Worm (Caenorhabditis elegans) whole organism, L2 larva: ENCODE data around the gene dars-2.

Experiments
- alr-1 ChIP-seq: fragments of 150-350 bp; optimal IDR thresholded peaks from 2 replicates; lab custom pipeline; 2014; ENCODE audit warnings: missing biosample characterization, missing genetic modification characterization
- aly-2 ChIP-seq: fragments of 150-350 bp; optimal IDR thresholded peaks from 2 replicates; lab custom pipeline; 2014; ENCODE audit warnings: missing biosample characterization, missing genetic modification characterization
- blmp-1 ChIP-seq: sonication (generic microtip); optimal IDR thresholded peaks from 2 replicates; lab custom pipeline; 2017; ENCODE audit warnings: missing genetic modification characterization, mild to moderate bottlenecking, missing compliant biosample characterization, antibody characterized with exemption, moderate library complexity; ENCODE audit not compliant: insufficient read depth
- ceh-16 ChIP-seq: fragments of 150-350 bp; optimal IDR thresholded peaks from 2 replicates; lab custom pipeline; 2014; ENCODE audit warnings: missing biosample characterization, missing genetic modification characterization
- egl-27 ChIP-seq: sonication (generic microtip); optimal IDR thresholded peaks from 3 replicates; lab custom pipeline; 2017; ENCODE audit warnings: missing biosample characterization, missing genetic modification reagents, missing genetic modification characterization
- elt-3 ChIP-seq: sonication (generic microtip); optimal IDR thresholded peaks from 2 replicates; lab custom pipeline; 2017; ENCODE audit warnings: missing biosample characterization, missing genetic modification characterization
- lin-13 ChIP-seq: fragments of 150-350 bp; optimal IDR thresholded peaks from 2 replicates; lab custom pipeline; 2014; ENCODE audit warnings: missing biosample characterization, missing genetic modification reagents, missing genetic modification characterization
- lsy-2 ChIP-seq, 2 experiments: fragments of 150-350 bp in 1 of 2; sonication (generic microtip) in 1 of 2; optimal IDR thresholded peaks; 2 replicates each; lab custom pipeline; 2014 to 2017; ENCODE audit warnings: missing biosample characterization in 2 of 2, missing genetic modification characterization in 2 of 2
- mab-5 ChIP-seq: fragments of 150-350 bp; optimal IDR thresholded peaks from 2 replicates; lab custom pipeline; 2014; ENCODE audit warnings: missing biosample characterization, missing genetic modification characterization
- nhr-10 ChIP-seq: sonication (generic microtip); optimal IDR thresholded peaks from 2 replicates; lab custom pipeline; 2017; ENCODE audit warnings: missing biosample characterization, missing genetic modification characterization
- nhr-237 ChIP-seq: fragments of 150-350 bp; optimal IDR thresholded peaks from 2 replicates; lab custom pipeline; 2014; ENCODE audit warnings: missing biosample characterization, missing genetic modification characterization
- nhr-77 ChIP-seq: fragments of 150-350 bp; optimal IDR thresholded peaks from 2 replicates; lab custom pipeline; 2014; ENCODE audit warnings: missing biosample characterization, missing genetic modification characterization
- snpc-4 ChIP-seq: fragments of 150-350 bp; optimal IDR thresholded peaks from 2 replicates; lab custom pipeline; 2014; ENCODE audit warnings: missing biosample characterization, missing genetic modification characterization
- unc-62 ChIP-seq: fragments of 150-350 bp; optimal IDR thresholded peaks from 2 replicates; lab custom pipeline; 2014; ENCODE audit warnings: missing biosample characterization, missing genetic modification reagents, missing genetic modification characterization

- TF ChIP-seq elt-3 (tag; lab: Kevin White, UChicago) (no peak), lsy-2 (tag; optimal IDR thresholded peaks at IDR 0.05; lab: Kevin White, UChicago) (no peak), alr-1 (no peak), mab-5 (tag; lab: Kevin White, UChicago) (no peak), snpc-4 (tag; lab: Kevin White, UChicago) (no peak), nhr-237 (tag; lab: Kevin White, UChicago) (no peak), blmp-1 (tag; lab: Kevin White, UChicago) (no peak), nhr-10 (tag; lab: Kevin White, UChicago) (no peak), egl-27 (tag; lab: Kevin White, UChicago) (no peak), unc-62 (no peak), ceh-16 (tag; lab: Kevin White, UChicago) (no peak), nhr-77 (no peak), aly-2 (no peak), lin-13 (GFP tag; lab: Kevin White, UChicago) (no peak)
These were observed 5.1 kb downstream of the dars-2 start, which contains the start of gene F10C2.7 for ce11 chrV:12053598-12053997.
